Worm (Caenorhabditis elegans): ENCODE results near the gene C46G7.5.

DNA sequence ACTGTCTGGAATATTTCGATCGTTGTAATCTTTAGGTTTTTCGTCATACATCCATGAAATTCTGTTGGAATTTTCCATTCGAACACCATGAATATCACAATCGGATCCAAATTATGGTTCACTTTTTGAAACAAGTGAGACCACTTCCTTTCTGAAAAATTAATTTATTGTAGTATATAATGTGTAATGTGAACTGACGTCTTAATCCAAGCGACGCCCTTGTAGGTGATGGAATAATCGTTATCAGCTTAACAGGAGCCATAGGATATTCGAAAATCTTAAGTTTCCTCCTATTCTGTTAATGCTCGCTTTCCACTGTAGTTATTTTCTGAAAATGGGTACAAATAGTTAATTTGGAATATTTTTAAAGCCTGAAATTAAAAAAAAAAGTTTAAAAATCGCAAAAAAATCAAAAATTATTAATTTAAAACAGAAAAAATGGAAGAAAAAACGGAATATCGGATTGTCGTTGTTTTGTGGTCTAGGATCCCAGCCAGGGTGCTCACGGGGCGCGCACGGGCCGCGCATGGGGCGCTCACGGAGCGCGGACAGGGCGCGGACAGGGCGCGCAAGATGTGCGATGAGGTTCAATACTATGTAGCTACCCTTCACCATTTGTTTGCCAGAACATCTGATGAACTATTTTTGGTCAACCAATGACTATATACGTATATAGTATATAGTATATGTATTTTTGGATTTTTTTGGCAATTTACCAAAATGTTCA lies 49.1 kb downstream of the C46G7.5 start, which contains the start of gene K02B2.6:
- TF ChIP-seq unc-130 (tag; optimal IDR thresholded peaks at IDR 0.05) (no peak), unc-86 (tag; optimal IDR thresholded peaks at IDR 0.05) (no peak), lin-13 (GFP tag; optimal IDR thresholded peaks at IDR 0.05) (no peak), fkh-4 (tag; optimal IDR thresholded peaks at IDR 0.05; ENCODE audit: borderline replicate concordance) (no peak)

Measured in whole organism, L1 larva.